Worm (Caenorhabditis elegans): Measurements from ENCODE around the gene ZC373.5.
A peak's percentile ranks its signal among the peaks of the same experiment; 100 is the strongest.

ce11 chrX:10026347-10026746, 47.8 kb downstream of the ZC373.5 start:
- TF ChIP-seq madf-2 (tag; optimal IDR thresholded peaks at IDR 0.05) (peak; percentile 4), pqm-1 (tag; optimal IDR thresholded peaks at IDR 0.05) (no peak), ama-1 (optimal IDR thresholded peaks at IDR 0.05) (no peak), ceh-18 (tag; optimal IDR thresholded peaks at IDR 0.05) (peak; percentile 65), rnt-1 (tag; optimal IDR thresholded peaks at IDR 0.05) (no peak), ets-4 (tag; optimal IDR thresholded peaks at IDR 0.05) (no peak), tbx-2 (tag; optimal IDR thresholded peaks at IDR 0.05) (peak; percentile 10), pha-2 (tag; optimal IDR thresholded peaks at IDR 0.05) (no peak), hlh-30 (tag; optimal IDR thresholded peaks at IDR 0.05; ENCODE audit: insufficient read depth) (no peak), T23F11.4 (GFP tag; optimal IDR thresholded peaks at IDR 0.05) (no peak), mec-3 (tag; optimal IDR thresholded peaks at IDR 0.05; ENCODE audit: borderline replicate concordance) (no peak), fkh-10 (GFP tag; optimal IDR thresholded peaks at IDR 0.05) (no peak), dmd-4 (tag; optimal IDR thresholded peaks at IDR 0.05; ENCODE audit: borderline replicate concordance) (no peak)

Data from whole organism, late embryonic.